Worm (Caenorhabditis elegans): ENCODE measurements around the gene nfm-1.

ce11 chrIII:6207046-6207445 lies 47.8 kb downstream of the nfm-1 start:
- no peak for TF ChIP-seq him-1 (tag; optimal IDR thresholded peaks at IDR 0.05)
- no peak for TF ChIP-seq W03F9.2 (tag; optimal IDR thresholded peaks at IDR 0.05)
- no peak for TF ChIP-seq dao-5 (tag; optimal IDR thresholded peaks at IDR 0.05)

Measured in whole organism, L4/young adult.